Worm (Caenorhabditis elegans): Measurements from ENCODE around the gene Y56A3A.6.

Y56A3A.6 gene

DNA sequence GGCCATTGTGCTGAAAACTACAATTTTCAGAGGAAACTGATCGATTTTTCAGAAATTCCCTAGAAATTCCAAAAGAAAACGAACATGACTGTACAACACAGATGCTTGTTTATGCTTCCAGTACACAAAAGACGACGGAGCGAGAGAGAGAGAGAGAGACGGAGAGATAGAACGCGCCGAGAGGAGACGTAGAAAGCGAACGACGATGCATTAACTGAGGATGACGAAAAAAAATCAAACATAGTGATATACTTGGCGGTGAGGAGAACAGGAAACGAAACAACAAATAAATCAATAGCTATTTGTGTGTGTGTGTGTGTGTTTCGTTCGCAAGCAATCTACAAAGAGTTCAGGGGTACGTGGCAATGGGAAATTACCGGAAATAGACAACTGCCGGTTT, 43.8 kb downstream of the Y56A3A.6 start (continued):
- peak in 1 of 2 experiments; percentile 8 for TF ChIP-seq mdl-1 (tag; optimal IDR thresholded peaks at IDR 0.05)
- no peak for TF ChIP-seq ceh-44 (GFP tag; IDR thresholded peaks at IDR 0.05)
- no peak for TF ChIP-seq madf-9 (GFP tag; conservative IDR thresholded peaks at IDR 0.05)
- no peak for TF ChIP-seq ztf-11 (tag; optimal IDR thresholded peaks at IDR 0.05)
- no peak for TF ChIP-seq zip-2 (tag; optimal IDR thresholded peaks at IDR 0.05)
- TF ChIP-seq unc-130 (GFP tag; optimal IDR thresholded peaks at IDR 0.05) = no peak
- TF ChIP-seq F37D6.2 (tag; optimal IDR thresholded peaks at IDR 0.05) = no peak
- TF ChIP-seq saeg-2 (GFP tag; IDR thresholded peaks at IDR 0.05) = no peak
- no peak for TF ChIP-seq snpc-1.2 (GFP tag; IDR thresholded peaks at IDR 0.05)
- no peak for TF ChIP-seq tag-97 (GFP tag; IDR thresholded peaks at IDR 0.05)
- TF ChIP-seq F44E2.7 (GFP tag; IDR thresholded peaks at IDR 0.05) = no peak
- TF ChIP-seq R02D3.7 (tag; optimal IDR thresholded peaks at IDR 0.05) = no peak
- no peak for TF ChIP-seq nhr-111 (GFP tag; optimal IDR thresholded peaks at IDR 0.05)
- no peak for TF ChIP-seq Y75B8A.6 (GFP tag; IDR thresholded peaks at IDR 0.05)
- TF ChIP-seq lin-15B (tag; optimal IDR thresholded peaks at IDR 0.05) = no peak
- TF ChIP-seq madf-5 (GFP tag; IDR thresholded peaks at IDR 0.05) = no peak
- TF ChIP-seq skn-1 (tag; optimal IDR thresholded peaks at IDR 0.05) = no peak
- no peak for TF ChIP-seq lin-39 (tag; optimal IDR thresholded peaks at IDR 0.05)
- peak; percentile 30 for TF ChIP-seq ceh-28 (tag; optimal IDR thresholded peaks at IDR 0.05)
- TF ChIP-seq zfp-2 (tag; optimal IDR thresholded peaks at IDR 0.05) = no peak
- TF ChIP-seq nhr-48 (tag; optimal IDR thresholded peaks at IDR 0.05) = no peak

DNA sequence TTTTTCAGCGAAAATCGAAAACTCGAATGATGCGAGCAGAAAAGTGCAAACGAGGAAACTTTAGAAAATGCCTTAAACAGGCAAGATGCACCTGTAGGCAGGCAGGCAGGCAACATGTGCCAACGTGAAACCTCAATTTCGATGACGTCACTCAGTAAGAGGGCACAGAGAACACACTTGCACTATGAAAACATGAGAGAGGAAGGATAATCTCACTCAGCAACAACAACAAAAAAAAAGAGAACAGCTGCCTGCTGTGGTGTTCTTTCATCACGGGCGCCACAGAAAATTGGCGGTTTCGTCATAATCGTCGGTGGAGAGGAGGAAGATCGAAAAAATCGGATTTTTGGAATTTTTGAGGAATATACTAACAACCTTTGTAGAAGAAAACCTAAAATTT, 44.4 kb downstream of the Y56A3A.6 start:
- no peak for TF ChIP-seq dmd-9 (GFP tag; IDR thresholded peaks at IDR 0.05)
- no peak for TF ChIP-seq daf-19 (GFP tag; conservative IDR thresholded peaks at IDR 0.05)
- peak; percentile 42 for TF ChIP-seq rbr-2 (tag; optimal IDR thresholded peaks at IDR 0.05)
- 0 out of 2 replicates have a peak, but pooled peaks have one; percentile 3 for TF ChIP-seq lin-38 (GFP tag; IDR thresholded peaks at IDR 0.05)
- peak in 1 of 2 experiments; percentile 33 for TF ChIP-seq mdl-1 (tag; optimal IDR thresholded peaks at IDR 0.05)
- peak; percentile 14 for TF ChIP-seq mxl-3 (GFP tag; optimal IDR thresholded peaks at IDR 0.05)
- TF ChIP-seq lsy-2 (tag; optimal IDR thresholded peaks at IDR 0.05) = peak in 1 of 2 experiments; percentile 30
- TF ChIP-seq mdt-29 (GFP tag; IDR thresholded peaks at IDR 0.05) = no peak
- TF ChIP-seq nhr-25 (tag; optimal IDR thresholded peaks at IDR 0.05; ENCODE audit: borderline replicate concordance, insufficient read depth) = no peak
- peak; percentile 75 for TF ChIP-seq hlh-11 (tag; optimal IDR thresholded peaks at IDR 0.05)
- TF ChIP-seq D1046.2 (GFP tag; IDR thresholded peaks at IDR 0.05) = no peak
- TF ChIP-seq hmg-1.1 (GFP tag; IDR thresholded peaks at IDR 0.05) = no peak
- no peak for TF ChIP-seq zfp-2 (tag; optimal IDR thresholded peaks at IDR 0.05)
- TF ChIP-seq nhr-10 (tag; optimal IDR thresholded peaks at IDR 0.05) = peak; percentile 3
- TF ChIP-seq ZK337.2 (GFP tag; IDR thresholded peaks at IDR 0.05) = no peak
- no peak for TF ChIP-seq spr-3 (GFP tag; optimal IDR thresholded peaks at IDR 0.05)
- peak in 1 of 2 experiments; percentile 79 for TF ChIP-seq daf-16 (GFP tag; optimal IDR thresholded peaks at IDR 0.05)
- TF ChIP-seq daf-16 (tag; optimal IDR thresholded peaks at IDR 0.05) = no peak
- peak; percentile 35 for TF ChIP-seq aha-1 (tag)
- TF ChIP-seq unc-39 (tag; optimal IDR thresholded peaks at IDR 0.05) = no peak
- no peak for TF ChIP-seq ces-1 (GFP tag; optimal IDR thresholded peaks at IDR 0.05)
- TF ChIP-seq Y5F2A.4 (GFP tag; optimal IDR thresholded peaks at IDR 0.05) = no peak
- TF ChIP-seq hlh-30 (tag; optimal IDR thresholded peaks at IDR 0.05; ENCODE audit: insufficient read depth) = peak; percentile 20

All from whole organism, L4 larva.